Fruit fly (Drosophila melanogaster) S2 (cell line): Measurements from ENCODE around the gene fry.

ENCODE experiments used
- CG8478 ChIP-seq: fragments of >200 bp; optimal IDR thresholded peaks from 2 replicates; lab custom pipeline; 2018
- CTCF ChIP-seq, 2 experiments: fragments of >200 bp; optimal IDR thresholded peaks; 2 replicates each; lab custom pipeline; 2018

DNA sequence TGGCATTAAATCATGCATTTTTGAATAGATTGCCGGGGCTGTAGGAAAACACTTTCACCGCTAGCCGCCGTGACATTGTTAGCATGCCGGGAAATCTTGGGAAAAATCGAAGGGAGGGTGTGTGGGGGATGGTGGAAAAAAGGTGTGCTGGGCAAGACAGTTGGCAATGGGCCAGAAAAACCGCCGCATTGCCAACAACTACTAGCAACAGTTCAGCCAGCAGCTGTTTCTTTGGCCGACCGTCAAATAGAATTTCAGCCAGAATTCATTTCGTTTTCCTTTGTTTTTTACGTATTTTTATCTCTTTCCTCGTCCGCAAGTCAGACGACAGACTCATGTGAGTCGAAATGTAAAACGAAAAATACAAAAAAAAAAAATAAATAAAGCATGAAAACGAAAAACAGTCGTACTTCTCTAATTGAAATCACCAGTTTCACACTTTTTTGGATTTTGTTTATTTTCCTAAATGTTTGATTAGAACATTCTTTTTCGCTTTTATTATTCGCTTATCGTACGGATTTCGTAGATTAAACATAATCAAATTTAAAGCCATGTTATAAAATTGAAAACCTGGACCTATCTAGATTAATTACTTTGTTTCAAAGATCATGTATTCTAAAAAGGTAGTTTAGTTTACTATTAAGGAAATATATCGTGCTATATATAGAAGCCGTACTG is 12.0 kb upstream of the fry start:
- no peak for TF ChIP-seq CG8478 (lab: Kevin White, UChicago)
- TF ChIP-seq CTCF (optimal IDR thresholded peaks at IDR 0.05; lab: Kevin White, UChicago) = no peak
